Fruit fly (Drosophila melanogaster): ENCODE results near the gene Inx2.

Gene Inx2

DNA sequence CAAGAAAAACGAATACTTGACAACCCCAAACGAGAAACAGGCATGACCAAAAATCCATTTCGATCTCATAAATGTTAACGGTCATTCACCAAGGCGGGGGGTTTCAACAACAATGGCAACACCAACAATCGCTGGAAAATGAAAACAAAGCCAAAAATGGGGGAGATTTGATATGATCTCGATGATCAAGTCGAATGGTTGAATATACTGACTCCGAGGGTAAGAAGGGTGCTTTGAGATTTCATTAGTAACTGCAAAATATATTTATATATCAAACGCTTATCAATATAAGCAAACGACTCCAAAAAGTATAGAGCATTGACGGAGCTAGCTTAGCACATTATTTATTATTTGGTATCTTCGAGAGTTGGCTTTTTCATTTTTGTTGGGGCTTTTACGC is 8.4 kb upstream of the Inx2 start (continued):
- TF ChIP-seq Dek (tag; optimal IDR thresholded peaks at IDR 0.05) (no peak), CG2199 (GFP tag; IDR thresholded peaks at IDR 0.05) (0 out of 3 replicates have a peak, but pooled peaks have one; percentile 59), dpn (GFP tag; optimal IDR thresholded peaks at IDR 0.05) (no peak), Asciz (GFP tag; optimal IDR thresholded peaks at IDR 0.05) (no peak), klu (GFP tag; IDR thresholded peaks at IDR 0.05) (no peak), bigmax (GFP tag; optimal IDR thresholded peaks at IDR 0.05) (peak; percentile 49), CG34376 (GFP tag; optimal IDR thresholded peaks at IDR 0.05) (no peak), lbe (GFP tag; optimal IDR thresholded peaks at IDR 0.05) (peak; percentile 20), nau (GFP tag; optimal IDR thresholded peaks at IDR 0.05) (no peak), scrt (GFP tag; optimal IDR thresholded peaks at IDR 0.05) (no peak), D19B (GFP tag; optimal IDR thresholded peaks at IDR 0.05) (no peak), CG12391 (tag; optimal IDR thresholded peaks at IDR 0.05) (no peak), CG33557 (GFP tag; optimal IDR thresholded peaks at IDR 0.05) (no peak), sima (GFP tag; optimal IDR thresholded peaks at IDR 0.05) (no peak), CG10959 (GFP tag; IDR thresholded peaks at IDR 0.05) (no peak), lab (GFP tag; optimal IDR thresholded peaks at IDR 0.05) (no peak), cwo (GFP tag; optimal IDR thresholded peaks at IDR 0.05) (no peak), GATAe (GFP tag; conservative IDR thresholded peaks at IDR 0.05) (no peak), CG7963 (GFP tag; IDR thresholded peaks at IDR 0.05; ENCODE audit: partially characterized antibody) (no peak), CG3847 (GFP tag; IDR thresholded peaks at IDR 0.05) (no peak), jumu (GFP tag; optimal IDR thresholded peaks at IDR 0.05) (no peak), Spps (tag; optimal IDR thresholded peaks at IDR 0.05) (no peak), fru (optimal IDR thresholded peaks at IDR 0.05) (no peak), CG4404 (GFP tag; IDR thresholded peaks at IDR 0.05) (no peak), gcm (GFP tag; optimal IDR thresholded peaks at IDR 0.05) (no peak), CG7786 (GFP tag; optimal IDR thresholded peaks at IDR 0.05) (no peak), dmrt99B (tag; optimal IDR thresholded peaks at IDR 0.05) (peak; percentile 31), CG30403 (GFP tag; optimal IDR thresholded peaks at IDR 0.05) (no peak), cad (GFP tag; optimal IDR thresholded peaks at IDR 0.05) (no peak), ham (GFP tag; IDR thresholded peaks at IDR 0.05) (no peak), Poxn (GFP tag; IDR thresholded peaks at IDR 0.05) (no peak), CG14441 (GFP tag; IDR thresholded peaks at IDR 0.05) (no peak), CG2712 (tag; optimal IDR thresholded peaks at IDR 0.05) (peak; percentile 32), Nf-YA (GFP tag; IDR thresholded peaks at IDR 0.05) (no peak), CG30020 (tag; optimal IDR thresholded peaks at IDR 0.05) (no peak), gsb (GFP tag; IDR thresholded peaks at IDR 0.05) (no peak), Nf-YB (GFP tag; optimal IDR thresholded peaks at IDR 0.05) (no peak), CG7556 (GFP tag; optimal IDR thresholded peaks at IDR 0.05) (no peak), Antp (GFP tag; optimal IDR thresholded peaks at IDR 0.05) (no peak), CG5180 (GFP tag; optimal IDR thresholded peaks at IDR 0.05) (no peak), schlank (tag; optimal IDR thresholded peaks at IDR 0.05) (no peak), CG12942 (GFP tag; optimal IDR thresholded peaks at IDR 0.05) (no peak), CG7271 (tag; optimal IDR thresholded peaks at IDR 0.05) (no peak), sens-2 (GFP tag; IDR thresholded peaks at IDR 0.05) (no peak), CG33213 (GFP tag; optimal IDR thresholded peaks at IDR 0.05) (no peak), danr (GFP tag; IDR thresholded peaks at IDR 0.05) (no peak), D (optimal IDR thresholded peaks at IDR 0.05) (no peak), D (GFP tag; optimal IDR thresholded peaks at IDR 0.05) (no peak), CG10979 (tag; optimal IDR thresholded peaks at IDR 0.05) (no peak), maf-S (GFP tag; optimal IDR thresholded peaks at IDR 0.05) (no peak), salm (tag; optimal IDR thresholded peaks at IDR 0.05) (no peak), Scr (GFP tag; IDR thresholded peaks at IDR 0.05; ENCODE audit: partially characterized antibody) (no peak)
